Fruit fly (Drosophila melanogaster): Measurements from ENCODE around the gene Marf.

Gene Marf

dm6 chrX:6330369-6330949, 35.3 kb upstream of the Marf start, which contains the start of gene CG42240 (continued):
- TF ChIP-seq CG15073 (GFP tag; optimal IDR thresholded peaks at IDR 0.05), result peak; percentile 31
- TF ChIP-seq CG10366 (GFP tag; IDR thresholded peaks at IDR 0.05), result peak; percentile 71
- peak; percentile 79 for TF ChIP-seq CG2202 (tag; optimal IDR thresholded peaks at IDR 0.05)
- TF ChIP-seq otp (GFP tag; IDR thresholded peaks at IDR 0.05), result no peak; the same call in 2 of the 3 replicates
- TF ChIP-seq CG4707 (GFP tag; optimal IDR thresholded peaks at IDR 0.05), result peak; percentile 57
- no peak for TF ChIP-seq unc-4 (GFP tag; IDR thresholded peaks at IDR 0.05; ENCODE audit: partially characterized antibody)
- no peak for TF ChIP-seq CG16779 (GFP tag; IDR thresholded peaks at IDR 0.05)
- no peak for TF ChIP-seq cas (GFP tag; IDR thresholded peaks at IDR 0.05)
- TF ChIP-seq CG3726 (GFP tag; IDR thresholded peaks at IDR 0.05), result no peak
- peak; percentile 41 for TF ChIP-seq Myb (GFP tag; optimal IDR thresholded peaks at IDR 0.05)
- TF ChIP-seq CG7357 (GFP tag; IDR thresholded peaks at IDR 0.05), result peak; percentile 76
- TF ChIP-seq inv (GFP tag; IDR thresholded peaks at IDR 0.05; ENCODE audit: partially characterized antibody), result no peak
- no peak for TF ChIP-seq Kr (GFP tag; optimal IDR thresholded peaks at IDR 0.05)
- TF ChIP-seq CG17829 (tag; optimal IDR thresholded peaks at IDR 0.05), result peak; percentile 92
- TF ChIP-seq CG10431 (GFP tag; optimal IDR thresholded peaks at IDR 0.05), result peak; percentile 66
- TF ChIP-seq hth (optimal IDR thresholded peaks at IDR 0.05), result no peak
- peak; percentile 74 for TF ChIP-seq CG12236 (GFP tag; optimal IDR thresholded peaks at IDR 0.05)
- peak; percentile 80 for TF ChIP-seq CrebB (tag; optimal IDR thresholded peaks at IDR 0.05)
- peak; percentile 68 for TF ChIP-seq CG13894 (tag; optimal IDR thresholded peaks at IDR 0.05)
- peak; percentile 60 for TF ChIP-seq mirr (GFP tag; optimal IDR thresholded peaks at IDR 0.05)
- TF ChIP-seq CG42726 (GFP tag; IDR thresholded peaks at IDR 0.05; ENCODE audit: partially characterized antibody), result no peak
- TF ChIP-seq CG3163 (GFP tag; optimal IDR thresholded peaks at IDR 0.05), result peak; percentile 1

dm6 chrX:6332988-6333719, 32.6 kb upstream of the Marf start:
- TF ChIP-seq aop (GFP tag; IDR thresholded peaks at IDR 0.05) (no peak), CG11504 (tag; optimal IDR thresholded peaks at IDR 0.05) (peak; percentile 26), BEAF-32 (GFP tag; optimal IDR thresholded peaks at IDR 0.05) (no peak), CG5245 (GFP tag; optimal IDR thresholded peaks at IDR 0.05) (no peak), B-H2 (GFP tag; optimal IDR thresholded peaks at IDR 0.05) (no peak), grau (tag; optimal IDR thresholded peaks at IDR 0.05) (peak; percentile 53), CG17186 (GFP tag; optimal IDR thresholded peaks at IDR 0.05) (no peak), CG11085 (GFP tag; IDR thresholded peaks at IDR 0.05) (no peak), CG2120 (GFP tag; optimal IDR thresholded peaks at IDR 0.05) (no peak), CG34422 (GFP tag; IDR thresholded peaks at IDR 0.05) (no peak), CG14860 (GFP tag; IDR thresholded peaks at IDR 0.05; ENCODE audit: partially characterized antibody) (no peak), Tbp (GFP tag; optimal IDR thresholded peaks at IDR 0.05) (no peak), sob (GFP tag; IDR thresholded peaks at IDR 0.05) (no peak), H2.0 (GFP tag; IDR thresholded peaks at IDR 0.05) (no peak), Doc3 (GFP tag; IDR thresholded peaks at IDR 0.05; ENCODE audit: partially characterized antibody) (no peak), nmo (GFP tag; optimal IDR thresholded peaks at IDR 0.05) (peak; percentile 9), CG17361 (GFP tag; IDR thresholded peaks at IDR 0.05) (peak; percentile 24; the same call in 1 of the 3 replicates), CG12155 (GFP tag; optimal IDR thresholded peaks at IDR 0.05) (no peak), ttk (GFP tag; IDR thresholded peaks at IDR 0.05) (no peak), row (GFP tag; IDR thresholded peaks at IDR 0.05) (peak; percentile 39; the same call in 2 of the 3 replicates), CG11398 (GFP tag; optimal IDR thresholded peaks at IDR 0.05) (no peak), CG2712 (tag; optimal IDR thresholded peaks at IDR 0.05) (peak; percentile 1), CG2678 (tag; optimal IDR thresholded peaks at IDR 0.05) (peak; percentile 6), CG1832 (GFP tag; optimal IDR thresholded peaks at IDR 0.05) (peak; percentile 17), CG34376 (GFP tag; optimal IDR thresholded peaks at IDR 0.05) (no peak), disco-r (GFP tag; optimal IDR thresholded peaks at IDR 0.05) (no peak), TFAM (GFP tag; optimal IDR thresholded peaks at IDR 0.05) (no peak), Hey (tag; optimal IDR thresholded peaks at IDR 0.05) (no peak)

Data from whole organism, embryonic.